Worm (Caenorhabditis elegans) whole organism, L4/young adult: ENCODE results near the gene gas-1.

Experiments used
- W03F9.2 ChIP-seq: fragments of 150-350 bp; optimal IDR thresholded peaks from 2 replicates; lab custom pipeline; 2014; ENCODE audit warnings: missing biosample characterization, missing genetic modification characterization
- dao-5 ChIP-seq: sonication (generic microtip); optimal IDR thresholded peaks from 2 replicates; lab custom pipeline; 2016; ENCODE audit warnings: missing genotype, missing genetic modification characterization, moderate library complexity, missing compliant biosample characterization

DNA sequence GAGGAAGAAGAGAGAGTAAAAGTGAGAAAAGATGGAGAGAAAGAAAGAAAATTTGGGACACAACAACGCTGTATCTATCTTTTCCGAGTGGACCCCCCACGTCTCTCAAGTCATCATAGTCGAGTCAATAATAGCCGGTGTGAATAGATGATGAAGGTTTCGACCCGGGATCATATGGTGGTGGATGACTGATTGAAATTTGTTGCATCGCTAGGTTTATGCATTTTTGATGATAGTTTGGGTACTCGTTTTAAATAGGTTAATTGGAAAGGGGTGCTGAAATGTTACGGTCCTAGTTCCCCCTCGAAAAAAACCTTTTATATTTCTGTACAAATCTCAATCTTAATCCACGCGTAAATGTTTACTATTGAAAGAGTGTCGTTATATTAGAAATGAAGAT lies 34.7 kb downstream of the gas-1 start:
- TF ChIP-seq W03F9.2 (tag; lab: Kevin White, UChicago) (no peak), dao-5 (no peak)
